Worm (Caenorhabditis elegans): ENCODE measurements around the gene Y26G10.6.

The Y26G10.6 gene

DNA sequence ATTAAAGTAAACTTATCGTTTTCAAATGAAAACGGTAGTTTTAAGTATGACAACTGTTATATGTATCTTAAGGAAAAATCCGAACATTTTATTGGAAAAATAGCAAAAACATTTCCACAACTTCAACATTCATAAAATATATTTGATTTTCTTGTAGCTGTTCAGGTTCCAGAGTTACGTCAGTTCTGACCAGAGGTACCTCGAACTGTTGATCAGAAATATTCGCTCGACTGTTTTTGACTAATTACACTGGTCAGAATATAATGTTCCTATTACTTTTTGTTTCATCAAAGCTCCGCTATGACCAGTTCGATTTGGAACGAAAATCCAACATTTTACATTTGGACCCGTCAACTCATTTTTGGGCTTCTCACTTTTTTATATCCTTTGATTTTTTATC lies 7.3 kb downstream of the Y26G10.6 start, which contains the start of gene srh-31:
Gene srh-31 (plus strand): TSS at position 301 of the 400 bp plus-strand sequence.
- TF ChIP-seq efl-1 (optimal IDR thresholded peaks at IDR 0.05) = no peak
- no peak for TF ChIP-seq efl-1 (GFP tag; optimal IDR thresholded peaks at IDR 0.05 in 1 of 2)
- no peak for TF ChIP-seq sox-4 (tag; optimal IDR thresholded peaks at IDR 0.05)
- no peak for TF ChIP-seq unc-86 (tag; optimal IDR thresholded peaks at IDR 0.05)
- TF ChIP-seq tbx-2 (tag; optimal IDR thresholded peaks at IDR 0.05) = no peak
- TF ChIP-seq ets-5 (GFP tag; IDR thresholded peaks at IDR 0.05) = no peak
- no peak for TF ChIP-seq nhr-20 (tag; optimal IDR thresholded peaks at IDR 0.05)
- TF ChIP-seq lin-13 (GFP tag; optimal IDR thresholded peaks at IDR 0.05) = no peak
- TF ChIP-seq xbp-1 (tag; optimal IDR thresholded peaks at IDR 0.05) = no peak
- TF ChIP-seq grh-1 (GFP tag; IDR thresholded peaks at IDR 0.05) = no peak
- TF ChIP-seq fos-1 (tag; optimal IDR thresholded peaks at IDR 0.05) = no peak
- TF ChIP-seq lin-15B (tag; optimal IDR thresholded peaks at IDR 0.05) = no peak
- TF ChIP-seq sup-37 (GFP tag; optimal IDR thresholded peaks at IDR 0.05) = no peak
- TF ChIP-seq efl-3 (GFP tag; optimal IDR thresholded peaks at IDR 0.05) = no peak

DNA sequence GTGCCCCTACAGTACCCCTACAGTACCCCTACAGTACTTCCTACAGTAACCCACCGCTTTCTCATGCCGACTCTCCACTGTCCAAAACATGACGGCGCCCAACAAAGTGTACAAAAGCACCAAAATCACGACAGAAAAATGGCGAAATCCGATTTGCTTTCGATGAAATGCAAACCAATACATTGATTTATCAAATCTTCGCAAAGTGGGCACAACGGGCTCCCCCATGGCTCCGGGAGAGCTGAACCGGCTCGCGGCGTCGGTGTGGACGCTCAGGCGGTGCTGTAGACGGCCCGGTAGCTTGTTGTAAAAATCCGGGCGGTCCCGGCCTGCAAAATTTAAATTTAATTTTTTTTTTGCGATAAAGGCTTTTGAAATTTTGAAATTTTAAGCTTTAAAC lies 12.6 kb downstream of the Y26G10.6 start:
- TF ChIP-seq C34B4.2 (tag; optimal IDR thresholded peaks at IDR 0.05) (no peak), nhr-85 (tag) (no peak)

DNA sequence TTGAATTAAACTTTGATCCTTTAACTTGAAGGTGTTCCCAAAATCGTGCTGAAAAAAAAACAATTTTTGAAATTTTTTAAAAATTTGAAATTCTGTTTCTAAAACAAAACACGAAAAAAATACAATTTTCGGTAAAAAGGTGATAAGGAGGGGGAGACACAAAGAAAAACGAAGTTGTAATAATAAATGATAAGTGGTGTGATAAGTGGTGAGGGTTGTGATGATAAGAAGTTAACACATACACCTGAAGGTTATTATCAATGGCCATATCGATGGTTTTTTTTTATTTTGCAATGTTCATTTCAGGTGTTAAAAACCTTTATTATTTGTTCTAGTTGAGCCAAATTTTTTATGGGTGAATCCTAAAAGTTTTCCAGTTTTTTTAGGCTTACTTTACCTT lies 14.6 kb downstream of the Y26G10.6 start, which contains the start of gene twk-33:
Gene twk-33 (minus strand): TSS at position 48 of the 400 bp plus-strand sequence.
- TF ChIP-seq fkh-10 (GFP tag; optimal IDR thresholded peaks at IDR 0.05) = no peak
- TF ChIP-seq zag-1 (tag; optimal IDR thresholded peaks at IDR 0.05) = no peak
- no peak for TF ChIP-seq fos-1 (tag; optimal IDR thresholded peaks at IDR 0.05)
- peak; percentile 96 for TF ChIP-seq elt-2 (tag; optimal IDR thresholded peaks at IDR 0.05)
- TF ChIP-seq nhr-12 (tag; optimal IDR thresholded peaks at IDR 0.05) = no peak
- no peak for TF ChIP-seq sup-37 (GFP tag; optimal IDR thresholded peaks at IDR 0.05)
- no peak for TF ChIP-seq mef-2 (tag; optimal IDR thresholded peaks at IDR 0.05)
- no peak for TF ChIP-seq dsc-1 (tag; optimal IDR thresholded peaks at IDR 0.05)
- no peak for TF ChIP-seq unc-62 (GFP tag; optimal IDR thresholded peaks at IDR 0.05)
- TF ChIP-seq unc-98 (GFP tag; IDR thresholded peaks at IDR 0.05) = no peak
- no peak for TF ChIP-seq nhr-76 (tag; optimal IDR thresholded peaks at IDR 0.05)
- TF ChIP-seq jun-1 (tag; optimal IDR thresholded peaks at IDR 0.05) = peak; percentile 49
- no peak for TF ChIP-seq Y116A8C.19 (tag; optimal IDR thresholded peaks at IDR 0.05; ENCODE audit: borderline replicate concordance)
- TF ChIP-seq tlp-1 (tag; optimal IDR thresholded peaks at IDR 0.05) = peak; percentile 40
- TF ChIP-seq nhr-77 (tag; optimal IDR thresholded peaks at IDR 0.05) = no peak
- peak; percentile 95 for TF ChIP-seq pqm-1 (tag; optimal IDR thresholded peaks at IDR 0.05)
- TF ChIP-seq tbx-2 (tag; optimal IDR thresholded peaks at IDR 0.05) = no peak
- no peak for TF ChIP-seq aha-1 (tag; optimal IDR thresholded peaks at IDR 0.05)
- TF ChIP-seq efl-3 (GFP tag; optimal IDR thresholded peaks at IDR 0.05) = no peak
- TF ChIP-seq elt-3 (tag; optimal IDR thresholded peaks at IDR 0.05) = peak in 1 of 6 experiments; percentile 63
- no peak for TF ChIP-seq pax-3 (tag; optimal IDR thresholded peaks at IDR 0.05)
- TF ChIP-seq snpc-4 (tag; optimal IDR thresholded peaks at IDR 0.05) = no peak
- no peak for TF ChIP-seq nhr-237 (tag; optimal IDR thresholded peaks at IDR 0.05)
- TF ChIP-seq C34B4.2 (tag; optimal IDR thresholded peaks at IDR 0.05) = no peak
- no peak for TF ChIP-seq nhr-84 (tag; optimal IDR thresholded peaks at IDR 0.05)

DNA sequence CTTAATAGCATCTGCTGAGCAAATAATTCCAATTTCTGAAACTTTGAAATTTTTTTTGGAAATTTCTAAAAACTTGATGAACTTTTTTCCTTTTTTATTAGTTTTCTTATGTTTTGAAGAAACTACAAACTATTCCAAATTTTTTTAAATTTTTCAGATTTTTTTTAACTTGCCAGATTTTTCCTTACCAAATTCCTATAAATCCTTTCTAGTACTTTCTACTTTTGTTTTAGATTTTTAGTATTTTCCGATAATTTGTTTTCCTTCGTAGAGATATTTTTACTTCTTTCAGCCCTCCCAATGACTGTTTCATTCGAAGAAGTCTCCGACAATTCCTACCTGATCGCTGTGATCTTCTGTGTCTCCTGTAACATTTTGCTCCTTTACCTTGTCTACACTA lies 18.9 kb downstream of the Y26G10.6 start, which contains the start of gene str-77:
Gene str-77 (plus strand): TSS at position 301 of the 400 bp plus-strand sequence.
- TF ChIP-seq ceh-63 (GFP tag; optimal IDR thresholded peaks at IDR 0.05) = no peak
- TF ChIP-seq pag-3 (tag; optimal IDR thresholded peaks at IDR 0.05; ENCODE audit: borderline replicate concordance, insufficient read depth) = no peak
- TF ChIP-seq pax-3 (tag; optimal IDR thresholded peaks at IDR 0.05) = no peak
